Fruit fly (Drosophila melanogaster) whole organism, embryonic: ENCODE measurements around the gene Reg-2.

ENCODE experiments used
- Atf-2 ChIP-seq: fragments of 200-800 bp; sonication (Bioruptor generic); optimal IDR thresholded peaks from 2 replicates; lab custom pipeline; 2016; ENCODE audit warnings: missing biosample characterization, missing genetic modification characterization
- CG10147 ChIP-seq: fragments of 200-800 bp; sonication (Bioruptor generic); optimal IDR thresholded peaks from 2 replicates; lab custom pipeline; 2019; ENCODE audit warnings: missing biosample characterization, mild to moderate bottlenecking, missing genetic modification characterization, moderate library complexity
- CG11247 ChIP-seq: fragments of 200-800 bp; sonication (Bioruptor generic); IDR thresholded peaks from 2 replicates; pipeline ENCODE4 v1.3.6; 2022; ENCODE audit warnings: missing biosample characterization, missing genetic modification characterization
- CG11504 ChIP-seq: fragments of 200-800 bp; sonication (Bioruptor generic); optimal IDR thresholded peaks from 3 replicates; lab custom pipeline; 2019; ENCODE audit warnings: missing biosample characterization, mild to moderate bottlenecking, missing genetic modification characterization, moderate library complexity
- CG12744 ChIP-seq: fragments of 200-800 bp; sonication (Bioruptor generic); optimal IDR thresholded peaks from 2 replicates; lab custom pipeline; 2016; ENCODE audit warnings: missing biosample characterization, missing genetic modification characterization
- CG13894 ChIP-seq: fragments of 200-800 bp; sonication (Bioruptor generic); optimal IDR thresholded peaks from 3 replicates; lab custom pipeline; 2018; ENCODE audit warnings: missing biosample characterization, mild to moderate bottlenecking, missing genetic modification characterization, moderate library complexity
- CG1603 ChIP-seq: fragments of 200-800 bp; sonication (Bioruptor generic); optimal IDR thresholded peaks from 2 replicates; lab custom pipeline; 2019; ENCODE audit warnings: missing biosample characterization, mild to moderate bottlenecking, missing genetic modification characterization, moderate library complexity
- CG16813 ChIP-seq: fragments of 200-800 bp; sonication (Bioruptor generic); IDR thresholded peaks from 3 replicates; pipeline ENCODE4 v1.3.6; 2022; ENCODE audit warnings: missing biosample characterization, missing genetic modification characterization; ENCODE audit not compliant: partially characterized antibody
- CG17612 ChIP-seq: fragments of 200-800 bp; sonication (Bioruptor generic); IDR thresholded peaks from 2 replicates; pipeline ENCODE4 v1.3.6; 2022; ENCODE audit warnings: missing biosample characterization, missing genetic modification characterization
- CG18476 ChIP-seq: fragments of 200-800 bp; sonication (Bioruptor generic); optimal IDR thresholded peaks from 2 replicates; lab custom pipeline; 2016; ENCODE audit warnings: missing biosample characterization, mild to moderate bottlenecking, missing genetic modification characterization
- CG2129 ChIP-seq: fragments of 200-800 bp; sonication (Bioruptor generic); IDR thresholded peaks from 2 replicates; pipeline ENCODE4 v1.3.6; 2022; ENCODE audit warnings: missing biosample characterization, missing genetic modification characterization; ENCODE audit not compliant: partially characterized antibody
- CG3163 ChIP-seq: fragments of 200-800 bp; sonication (Bioruptor generic); optimal IDR thresholded peaks from 3 replicates; lab custom pipeline; 2016; ENCODE audit warnings: missing biosample characterization, missing genetic modification characterization
- CG3838 ChIP-seq: fragments of 200-800 bp; sonication (Bioruptor generic); optimal IDR thresholded peaks from 3 replicates; lab custom pipeline; 2016; ENCODE audit warnings: missing biosample characterization, missing genetic modification characterization
- CG4360 ChIP-seq: fragments of 200-800 bp; sonication (Bioruptor generic); IDR thresholded peaks from 2 replicates; pipeline ENCODE4 v1.3.6; 2022; ENCODE audit warnings: missing biosample characterization, missing genetic modification characterization
- CG43689 ChIP-seq: fragments of 200-800 bp; sonication (Bioruptor generic); IDR thresholded peaks from 2 replicates; pipeline ENCODE4 v1.3.6; 2022; ENCODE audit warnings: missing biosample characterization, missing genetic modification characterization
- CG4404 ChIP-seq: fragments of 200-800 bp; sonication (Bioruptor generic); IDR thresholded peaks from 2 replicates; pipeline ENCODE4 v1.3.6; 2022; ENCODE audit warnings: missing biosample characterization, missing genetic modification characterization
- CG6175 ChIP-seq: fragments of 200-800 bp; sonication (Bioruptor generic); IDR thresholded peaks from 3 replicates; pipeline ENCODE4 v1.3.6; 2022; ENCODE audit warnings: missing biosample characterization, missing genetic modification characterization
- CG6272 ChIP-seq: fragments of 200-800 bp; sonication (Bioruptor generic); IDR thresholded peaks from 2 replicates; pipeline ENCODE4 v1.3.6; 2022; ENCODE audit warnings: missing biosample characterization, missing genetic modification characterization
- CG7357 ChIP-seq: fragments of 200-800 bp; sonication (Bioruptor generic); IDR thresholded peaks from 3 replicates; pipeline ENCODE4 v1.3.6; 2022; ENCODE audit warnings: missing biosample characterization, missing genetic modification characterization
- CG9817 ChIP-seq: fragments of 200-800 bp; sonication (Bioruptor generic); optimal IDR thresholded peaks from 2 replicates; lab custom pipeline; 2018; ENCODE audit warnings: missing biosample characterization, mild to moderate bottlenecking, missing genetic modification characterization, moderate library complexity
- Dad ChIP-seq: fragments of 200-800 bp; sonication (Bioruptor generic); optimal IDR thresholded peaks from 3 replicates; lab custom pipeline; 2016; ENCODE audit warnings: missing biosample characterization, missing genetic modification characterization
- HHEX ChIP-seq: fragments of 200-800 bp; sonication (Bioruptor generic); optimal IDR thresholded peaks from 3 replicates; lab custom pipeline; 2017; ENCODE audit warnings: missing biosample characterization, mild to moderate bottlenecking, missing genetic modification characterization, missing genetic modification reagents
- HLH54F ChIP-seq: fragments of 200-800 bp; sonication (Bioruptor generic); optimal IDR thresholded peaks from 3 replicates; lab custom pipeline; 2016; ENCODE audit warnings: missing biosample characterization, missing genetic modification characterization
- Spps ChIP-seq: fragments of 200-800 bp; sonication (Bioruptor generic); optimal IDR thresholded peaks from 2 replicates; lab custom pipeline; 2018; ENCODE audit warnings: missing biosample characterization, mild to moderate bottlenecking, missing genetic modification characterization
- Xbp1 ChIP-seq: fragments of 200-800 bp; sonication (Bioruptor generic); optimal IDR thresholded peaks from 3 replicates; lab custom pipeline; 2016; ENCODE audit warnings: missing biosample characterization, mild to moderate bottlenecking, missing genetic modification characterization
- YL-1 ChIP-seq: fragments of 200-800 bp; sonication (Bioruptor generic); optimal IDR thresholded peaks from 3 replicates; lab custom pipeline; 2017; ENCODE audit warnings: missing biosample characterization, mild to moderate bottlenecking, missing genetic modification characterization
- ato ChIP-seq: fragments of 200-800 bp; sonication (Bioruptor generic); IDR thresholded peaks from 2 replicates; pipeline ENCODE4 v1.3.6; 2022; ENCODE audit warnings: missing biosample characterization, missing genetic modification characterization; ENCODE audit not compliant: partially characterized antibody
- ci ChIP-seq: fragments of 200-800 bp; sonication (Bioruptor generic); IDR thresholded peaks from 3 replicates; pipeline ENCODE4 v1.3.6; 2022; ENCODE audit warnings: missing biosample characterization, missing genetic modification characterization
- croc ChIP-seq: fragments of 200-800 bp; sonication (Bioruptor generic); conservative IDR thresholded peaks from 3 replicates; pipeline ENCODE4 v1.3.6; 2022; ENCODE audit warnings: missing biosample characterization, missing genetic modification characterization
- dm ChIP-seq: fragments of 200-800 bp; sonication (Bioruptor generic); optimal IDR thresholded peaks from 3 replicates; lab custom pipeline; 2016; ENCODE audit warnings: missing biosample characterization, missing genetic modification characterization
- dmrt99B ChIP-seq: fragments of 200-800 bp; sonication (Bioruptor generic); optimal IDR thresholded peaks from 2 replicates; lab custom pipeline; 2018; ENCODE audit warnings: missing biosample characterization, mild to moderate bottlenecking, missing genetic modification characterization, moderate library complexity
- eve ChIP-seq, 2 experiments: fragments of >200 bp; optimal IDR thresholded peaks; 2 replicates each; lab custom pipeline; 2017; ENCODE audit warnings: missing biosample characterization in 2 of 2, missing genetic modification characterization in 2 of 2
- fd64A ChIP-seq: fragments of 200-800 bp; sonication (Bioruptor generic); optimal IDR thresholded peaks from 3 replicates; lab custom pipeline; 2018; ENCODE audit warnings: missing biosample characterization, mild to moderate bottlenecking, missing genetic modification characterization
- gfzf ChIP-seq: fragments of 200-800 bp; sonication (Bioruptor generic); optimal IDR thresholded peaks from 2 replicates; lab custom pipeline; 2016; ENCODE audit warnings: missing biosample characterization, mild to moderate bottlenecking, missing genetic modification characterization, moderate library complexity
- hkb ChIP-seq, 2 experiments: fragments of 200-800 bp in 1 of 2; fragments of >200 bp in 1 of 2; sonication (Bioruptor generic) in 1 of 2; IDR thresholded peaks in 1 of 2; optimal IDR thresholded peaks in 1 of 2; 2 replicates each; pipeline versions ENCODE4 v1.3.6 to Lab custom; 2017 to 2022; ENCODE audit warnings: missing biosample characterization in 1 of 2, missing genetic modification characterization in 1 of 2
- hth ChIP-seq: fragments of >200 bp; optimal IDR thresholded peaks from 2 replicates; lab custom pipeline; 2017; ENCODE audit warnings: inconsistent platforms
- inv ChIP-seq: fragments of 200-800 bp; sonication (Bioruptor generic); IDR thresholded peaks from 2 replicates; pipeline ENCODE4 v1.3.6; 2022; ENCODE audit warnings: missing biosample characterization, missing genetic modification characterization; ENCODE audit not compliant: partially characterized antibody
- lov ChIP-seq, 2 experiments: fragments of 200-800 bp in 1 of 2; fragments of >200 bp in 1 of 2; sonication (Bioruptor generic) in 1 of 2; IDR thresholded peaks in 1 of 2; optimal IDR thresholded peaks in 1 of 2; 2 replicates in 1 of 2; 3 replicates in 1 of 2; pipeline versions ENCODE4 v1.3.6 to Lab custom; 2017 to 2022; ENCODE audit warnings: missing biosample characterization in 1 of 2, missing genetic modification characterization in 1 of 2
- odd ChIP-seq: fragments of 200-800 bp; sonication (Bioruptor generic); optimal IDR thresholded peaks from 2 replicates; lab custom pipeline; 2017; ENCODE audit warnings: missing biosample characterization, mild to moderate bottlenecking, missing genetic modification characterization
- pum ChIP-seq: fragments of 200-800 bp; sonication (Bioruptor generic); optimal IDR thresholded peaks from 2 replicates; lab custom pipeline; 2016; ENCODE audit warnings: missing biosample characterization, missing genetic modification characterization
- sd ChIP-seq: fragments of 200-800 bp; sonication (Bioruptor generic); optimal IDR thresholded peaks from 3 replicates; lab custom pipeline; 2018; ENCODE audit warnings: missing biosample characterization, mild to moderate bottlenecking, missing genetic modification characterization, moderate library complexity
- sens ChIP-seq: fragments of 200-800 bp; sonication (Bioruptor generic); peaks from one replicate; lab custom pipeline; 2016; ENCODE audit warnings: missing biosample characterization, missing genetic modification characterization
- shn ChIP-seq: fragments of 200-800 bp; sonication (Bioruptor generic); optimal IDR thresholded peaks from 3 replicates; lab custom pipeline; 2016; ENCODE audit warnings: missing biosample characterization, missing genetic modification characterization
- sima ChIP-seq: fragments of 200-800 bp; sonication (Bioruptor generic); optimal IDR thresholded peaks from 2 replicates; lab custom pipeline; 2016; ENCODE audit warnings: missing biosample characterization, missing genetic modification characterization
- slou ChIP-seq: fragments of 200-800 bp; sonication (Bioruptor generic); optimal IDR thresholded peaks from 3 replicates; lab custom pipeline; 2016; ENCODE audit warnings: missing biosample characterization, missing genetic modification characterization
- stc ChIP-seq: fragments of 200-800 bp; sonication (Bioruptor generic); IDR thresholded peaks from 2 replicates; pipeline ENCODE4 v1.3.6; 2022; ENCODE audit warnings: missing biosample characterization, missing genetic modification characterization
- sug ChIP-seq: fragments of 200-800 bp; optimal IDR thresholded peaks from 2 replicates; lab custom pipeline; 2019; ENCODE audit warnings: missing biosample characterization, mild to moderate bottlenecking, missing genetic modification characterization, moderate library complexity
- tap ChIP-seq: fragments of 200-800 bp; optimal IDR thresholded peaks from 3 replicates; lab custom pipeline; 2019; ENCODE audit warnings: missing biosample characterization, mild to moderate bottlenecking, missing genetic modification characterization, moderate library complexity
- wdn ChIP-seq: fragments of 200-800 bp; sonication (Bioruptor generic); IDR thresholded peaks from 2 replicates; pipeline ENCODE4 v1.3.6; 2022; ENCODE audit warnings: missing biosample characterization, missing genetic modification characterization

Reg-2 gene

DNA sequence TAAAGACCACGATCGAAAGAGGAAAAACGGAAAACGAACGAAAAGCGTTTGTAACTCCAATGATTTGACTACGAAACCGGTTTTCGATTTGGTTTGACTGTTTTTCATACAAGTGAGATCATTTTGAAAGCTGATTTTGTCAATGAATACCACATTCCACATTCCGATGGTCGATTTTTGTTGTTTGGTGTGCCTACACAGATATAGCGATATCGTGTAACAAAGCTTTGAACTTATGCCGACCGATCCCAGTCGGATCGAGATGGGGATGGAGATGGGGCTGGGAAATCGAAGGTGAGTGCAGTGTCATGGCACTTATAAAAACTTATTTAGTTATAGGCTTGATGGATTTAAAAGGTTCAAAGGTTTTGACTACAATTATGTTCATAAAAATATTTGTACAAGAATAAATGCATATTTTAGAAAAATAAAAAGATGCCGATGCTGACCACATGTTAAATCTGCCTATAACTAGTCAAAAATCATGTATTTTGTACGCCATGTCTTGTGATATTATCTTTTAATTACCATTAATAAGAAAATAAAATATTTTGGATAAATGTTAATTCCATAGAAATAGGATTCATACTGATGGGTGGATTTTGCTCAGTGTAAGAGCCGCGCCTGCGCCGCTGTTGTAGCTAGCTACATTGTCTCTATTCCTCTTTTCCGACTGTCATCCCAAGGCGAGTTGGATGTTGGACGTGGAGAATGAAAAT lies 35.9 kb upstream of the Reg-2 start (continued):
- TF ChIP-seq YL-1 (GFP tag; lab: Kevin White, UChicago) (no peak), Spps (tag; lab: Kevin White, UChicago) (no peak), CG13894 (tag; lab: Kevin White, UChicago) (no peak), CG3838 (GFP tag; lab: Kevin White, UChicago) (no peak), lov (optimal IDR thresholded peaks at IDR 0.05; lab: Kevin White, UChicago) (no peak), lov (GFP tag; IDR thresholded peaks at IDR 0.05; lab: Robert Waterston, UW) (0 out of 3 replicates have a peak, but pooled peaks have one; percentile 20), CG4360 (no peak), CG16813 (GFP tag; lab: Robert Waterston, UW) (no peak), fd64A (GFP tag; lab: Kevin White, UChicago) (no peak), sd (tag; lab: Kevin White, UChicago) (peak; percentile 88), hkb (optimal IDR thresholded peaks at IDR 0.05; lab: Kevin White, UChicago) (no peak), hkb (GFP tag; IDR thresholded peaks at IDR 0.05; lab: Robert Waterston, UW) (no peak), gfzf (GFP tag; lab: Kevin White, UChicago) (no peak), pum (GFP tag; lab: Kevin White, UChicago) (no peak), ato (no peak), wdn (GFP tag; lab: Robert Waterston, UW) (no peak), sima (no peak), CG4404 (no peak), inv (GFP tag; lab: Robert Waterston, UW) (no peak), CG17612 (GFP tag; lab: Robert Waterston, UW) (no peak), croc (peak; percentile 34; the same call in 1 of the 3 replicates), Xbp1 (peak; percentile 45), CG3163 (GFP tag; lab: Kevin White, UChicago) (no peak), Atf-2 (GFP tag; lab: Kevin White, UChicago) (no peak), eve (GFP tag; optimal IDR thresholded peaks at IDR 0.05; lab: Kevin White, UChicago) (peak in 1 of 2 experiments; percentile 57), sens (GFP tag; lab: Kevin White, UChicago) (peak; percentile 69), slou (GFP tag; lab: Kevin White, UChicago) (no peak), CG10147 (peak; percentile 52), CG18476 (GFP tag; lab: Kevin White, UChicago) (peak; percentile 30), HLH54F (GFP tag; lab: Kevin White, UChicago) (no peak), dmrt99B (tag; lab: Kevin White, UChicago) (peak; percentile 74), CG9817 (tag; lab: Kevin White, UChicago) (no peak), CG11504 (tag; lab: Kevin White, UChicago) (peak; percentile 81), CG2129 (no peak), hth (no peak), shn (GFP tag; lab: Kevin White, UChicago) (no peak), CG12744 (GFP tag; lab: Kevin White, UChicago) (no peak), Dad (GFP tag; lab: Kevin White, UChicago) (no peak), CG11247 (GFP tag; lab: Robert Waterston, UW) (no peak), CG1603 (tag; lab: Kevin White, UChicago) (no peak), sug (tag; lab: Kevin White, UChicago) (no peak), tap (tag; lab: Kevin White, UChicago) (peak; percentile 51), odd (GFP tag; lab: Kevin White, UChicago) (no peak), dm (GFP tag; lab: Kevin White, UChicago) (no peak), CG7357 (GFP tag; lab: Robert Waterston, UW) (peak; percentile 37; the same call in 1 of the 3 replicates), CG43689 (peak; percentile 30; the same call in 1 of the 2 replicates), CG6175 (no peak), HHEX (GFP tag; lab: Kevin White, UChicago) (peak; percentile 48), stc (GFP tag; lab: Robert Waterston, UW) (no peak; the same call in 1 of the 2 replicates), CG6272 (no peak; the same call in 1 of the 2 replicates), ci (GFP tag; lab: Robert Waterston, UW) (no peak; the same call in 1 of the 3 replicates)
